Worm (Caenorhabditis elegans): ENCODE results near the gene mrp-4.
A peak's percentile ranks its signal among the peaks of the same experiment; 100 is the strongest.

Gene mrp-4

DNA sequence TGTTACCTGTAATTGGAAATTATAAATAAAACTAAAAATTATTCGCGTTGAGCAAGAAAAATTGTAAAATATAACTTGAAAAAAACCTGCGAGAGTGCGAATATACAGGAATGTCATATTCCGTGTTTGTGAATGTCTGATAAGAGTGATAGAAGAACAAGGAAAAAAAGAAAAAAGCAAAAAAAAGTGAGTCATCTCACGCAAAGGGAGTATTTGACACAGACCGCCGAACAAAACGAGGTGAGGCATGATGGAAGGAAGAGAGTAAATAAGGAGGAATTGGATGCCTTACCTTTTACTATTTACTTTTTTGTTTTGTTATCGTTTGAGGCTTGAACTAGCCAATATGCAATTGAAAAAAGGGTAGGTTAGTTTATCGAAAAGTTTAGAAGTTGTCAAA, 8.2 kb downstream of the mrp-4 start, which contains the start of gene F21G4.1:
TSS of gene F21G4.1 (minus strand) at position 6 of the 400 bp plus-strand sequence.
- no peak for TF ChIP-seq B0310.2 (tag; optimal IDR thresholded peaks at IDR 0.05)
- no peak for TF ChIP-seq tbx-37 (GFP tag; conservative IDR thresholded peaks at IDR 0.05)
- TF ChIP-seq flt-1 (GFP tag; IDR thresholded peaks at IDR 0.05), result no peak
- TF ChIP-seq pes-1 (GFP tag; IDR thresholded peaks at IDR 0.05), result no peak
- no peak for TF ChIP-seq hnd-1 (tag; optimal IDR thresholded peaks at IDR 0.05)

DNA sequence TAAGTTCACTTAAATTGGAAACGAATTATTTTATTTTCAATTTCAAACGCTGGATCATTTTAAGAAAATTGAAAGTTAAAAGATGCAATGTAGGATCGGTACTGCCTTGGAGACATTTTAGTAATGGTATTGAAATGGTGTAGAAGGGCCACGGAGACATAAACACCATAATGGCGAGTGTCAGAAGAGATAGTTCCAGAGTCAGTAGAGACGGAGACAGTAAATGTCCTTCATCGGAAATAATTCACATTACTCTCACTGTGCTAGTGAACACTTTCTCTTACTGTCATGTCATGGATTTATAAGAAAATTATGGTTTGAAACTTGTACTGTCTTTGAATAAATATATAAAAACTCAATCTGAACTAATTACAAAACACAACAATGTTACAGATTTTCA, 9.0 kb downstream of the mrp-4 start:
- TF ChIP-seq hmbx-1 (tag; optimal IDR thresholded peaks at IDR 0.05) (no peak), ceh-36 (tag; optimal IDR thresholded peaks at IDR 0.05) (no peak), hnd-1 (tag; optimal IDR thresholded peaks at IDR 0.05) (no peak), scrt-1 (GFP tag; IDR thresholded peaks at IDR 0.05) (no peak), flt-1 (GFP tag; IDR thresholded peaks at IDR 0.05) (no peak), tra-4 (tag; optimal IDR thresholded peaks at IDR 0.05) (no peak), ceh-13 (GFP tag; optimal IDR thresholded peaks at IDR 0.05) (no peak), B0310.2 (tag; optimal IDR thresholded peaks at IDR 0.05) (no peak), tbx-11 (GFP tag; IDR thresholded peaks at IDR 0.05) (no peak), ama-1 (optimal IDR thresholded peaks at IDR 0.05) (no peak), ets-7 (tag; optimal IDR thresholded peaks at IDR 0.05) (no peak), aly-1 (tag; optimal IDR thresholded peaks at IDR 0.05) (no peak), F13C5.2 (tag; optimal IDR thresholded peaks at IDR 0.05) (no peak), pes-1 (GFP tag; IDR thresholded peaks at IDR 0.05) (no peak), hmg-4 (GFP tag; optimal IDR thresholded peaks at IDR 0.05) (no peak), tbx-37 (GFP tag; conservative IDR thresholded peaks at IDR 0.05) (no peak), sea-1 (GFP tag; conservative IDR thresholded peaks at IDR 0.05) (no peak)

DNA sequence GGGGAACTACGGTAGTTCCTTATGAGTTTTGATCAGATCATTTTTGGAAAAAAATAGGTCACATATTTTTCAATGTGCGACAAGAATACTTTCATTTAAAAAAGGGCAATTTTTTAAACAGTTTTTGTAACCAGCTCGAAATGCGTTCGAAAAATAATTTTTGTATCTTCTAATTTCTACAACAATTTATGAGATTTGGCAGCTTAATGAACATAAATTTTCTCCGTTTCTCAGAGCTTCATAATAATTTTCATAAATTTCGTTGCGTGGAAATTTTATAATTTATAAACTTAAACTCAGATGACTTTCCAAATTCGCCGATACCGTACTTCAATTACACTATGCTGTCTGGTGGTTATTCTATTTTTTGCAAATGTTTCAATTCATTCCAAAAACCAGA, 10.8 kb downstream of the mrp-4 start, which contains the start of gene F21G4.3:
TSS of gene F21G4.3 (plus strand) at position 301 of the 400 bp plus-strand sequence.
- no peak for TF ChIP-seq pes-1 (GFP tag; IDR thresholded peaks at IDR 0.05)
- TF ChIP-seq hmbx-1 (tag; optimal IDR thresholded peaks at IDR 0.05), result no peak
- TF ChIP-seq hmg-4 (GFP tag; optimal IDR thresholded peaks at IDR 0.05), result no peak
- no peak for TF ChIP-seq F13C5.2 (tag; optimal IDR thresholded peaks at IDR 0.05)
- no peak for TF ChIP-seq tbx-11 (GFP tag; IDR thresholded peaks at IDR 0.05)
- TF ChIP-seq scrt-1 (GFP tag; IDR thresholded peaks at IDR 0.05), result no peak
- TF ChIP-seq tbx-37 (GFP tag; conservative IDR thresholded peaks at IDR 0.05), result no peak
- no peak for TF ChIP-seq B0310.2 (tag; optimal IDR thresholded peaks at IDR 0.05)
- no peak for TF ChIP-seq ama-1 (optimal IDR thresholded peaks at IDR 0.05)
- no peak for TF ChIP-seq aly-1 (tag; optimal IDR thresholded peaks at IDR 0.05)
- no peak for TF ChIP-seq hnd-1 (tag; optimal IDR thresholded peaks at IDR 0.05)
- no peak for TF ChIP-seq ets-7 (tag; optimal IDR thresholded peaks at IDR 0.05)
- no peak for TF ChIP-seq tra-4 (tag; optimal IDR thresholded peaks at IDR 0.05)
- no peak for TF ChIP-seq ceh-36 (tag; optimal IDR thresholded peaks at IDR 0.05)
- no peak for TF ChIP-seq ceh-13 (GFP tag; optimal IDR thresholded peaks at IDR 0.05)
- TF ChIP-seq flt-1 (GFP tag; IDR thresholded peaks at IDR 0.05), result no peak
- no peak for TF ChIP-seq sea-1 (GFP tag; conservative IDR thresholded peaks at IDR 0.05)

DNA sequence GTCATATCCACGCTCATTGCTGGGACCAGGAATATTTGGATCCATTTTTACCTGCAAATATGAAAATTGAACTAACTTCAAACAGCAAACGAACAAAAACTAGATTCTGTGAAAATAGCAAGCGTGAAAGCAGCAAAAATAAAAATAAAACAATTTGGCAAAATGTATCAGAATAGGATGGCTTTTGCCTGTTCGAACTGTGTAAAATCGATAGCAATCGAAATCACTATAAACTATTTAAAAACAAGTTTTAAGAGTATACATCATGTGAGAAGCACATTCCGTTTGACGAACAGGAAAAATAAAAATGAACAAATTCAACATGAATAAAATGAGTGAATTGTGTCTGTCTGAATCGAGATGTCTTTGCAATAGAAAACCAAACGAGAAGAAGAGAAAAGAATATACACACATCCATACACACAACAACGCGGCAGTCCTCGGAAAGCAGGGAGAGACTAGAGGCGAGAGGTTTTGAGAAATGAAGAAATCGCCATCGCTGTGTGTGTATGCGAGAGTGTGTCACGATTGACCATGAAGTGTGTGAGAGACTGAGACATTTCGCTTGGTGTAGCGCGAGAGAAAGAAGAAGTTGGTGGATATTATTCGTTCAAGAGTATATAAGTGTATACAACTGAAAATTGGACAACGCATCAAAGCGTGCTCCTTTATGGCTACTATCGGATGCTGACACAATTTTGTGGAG, 15.5 kb downstream of the mrp-4 start, which contains the start of gene phf-34:
TSS of gene phf-34 (minus strand) at position 51 of the 706 bp plus-strand sequence.
- no peak for TF ChIP-seq ceh-36 (tag; optimal IDR thresholded peaks at IDR 0.05)
- TF ChIP-seq aly-1 (tag; optimal IDR thresholded peaks at IDR 0.05), result peak; percentile 22

DNA sequence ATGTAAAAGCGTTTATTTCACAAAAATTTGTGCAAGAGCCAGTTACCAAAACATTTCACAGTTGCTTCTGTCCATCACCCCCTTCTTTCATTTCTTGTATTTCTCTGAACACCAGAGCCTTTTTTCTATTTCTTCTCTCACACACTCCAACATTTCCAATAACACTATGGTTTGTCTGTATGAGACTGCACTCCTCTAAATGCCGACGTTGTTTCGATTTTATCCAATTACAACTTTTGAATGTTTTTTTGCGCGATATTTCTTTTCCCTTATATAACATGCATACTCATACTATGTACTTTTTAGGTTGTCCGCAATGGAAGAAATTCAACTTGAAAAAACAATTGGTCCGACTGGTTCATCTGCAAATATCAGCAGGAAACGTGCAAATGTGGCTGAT, 21.8 kb downstream of the mrp-4 start, which contains the start of gene F21G4.5:
TSS of gene F21G4.5 (plus strand) at position 301 of the 400 bp plus-strand sequence.
- no peak for TF ChIP-seq F13C5.2 (tag; optimal IDR thresholded peaks at IDR 0.05)
- TF ChIP-seq hnd-1 (tag; optimal IDR thresholded peaks at IDR 0.05), result no peak
- no peak for TF ChIP-seq tra-4 (tag; optimal IDR thresholded peaks at IDR 0.05)
- no peak for TF ChIP-seq tbx-37 (GFP tag; conservative IDR thresholded peaks at IDR 0.05)
- no peak for TF ChIP-seq pes-1 (GFP tag; IDR thresholded peaks at IDR 0.05)

DNA sequence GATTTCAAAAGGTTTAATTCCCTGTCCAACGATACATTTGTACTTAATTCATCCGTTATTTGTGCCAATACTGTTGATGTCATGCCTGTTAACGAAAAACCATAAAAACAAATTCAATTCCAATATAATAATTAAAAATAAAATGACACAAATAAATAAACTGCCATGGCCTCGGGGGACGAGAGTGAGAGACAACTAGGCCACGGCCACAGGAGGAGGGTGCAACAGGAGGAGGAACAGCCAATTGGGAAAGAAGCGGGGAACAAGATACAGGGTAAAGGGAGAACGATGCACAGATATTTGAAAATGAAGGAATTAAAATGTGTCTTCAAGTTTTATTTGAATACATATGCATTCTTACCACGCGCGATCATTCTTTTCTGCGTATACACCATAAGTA, 33.3 kb downstream of the mrp-4 start, which contains the start of gene F21G4.6:
TSS of gene F21G4.6 (minus strand) at position 87 of the 400 bp plus-strand sequence.
- TF ChIP-seq sea-1 (GFP tag; conservative IDR thresholded peaks at IDR 0.05) (no peak), tbx-37 (GFP tag; conservative IDR thresholded peaks at IDR 0.05) (0 out of 2 replicates have a peak, but pooled peaks have one; percentile 33), hnd-1 (tag; optimal IDR thresholded peaks at IDR 0.05) (no peak)

DNA sequence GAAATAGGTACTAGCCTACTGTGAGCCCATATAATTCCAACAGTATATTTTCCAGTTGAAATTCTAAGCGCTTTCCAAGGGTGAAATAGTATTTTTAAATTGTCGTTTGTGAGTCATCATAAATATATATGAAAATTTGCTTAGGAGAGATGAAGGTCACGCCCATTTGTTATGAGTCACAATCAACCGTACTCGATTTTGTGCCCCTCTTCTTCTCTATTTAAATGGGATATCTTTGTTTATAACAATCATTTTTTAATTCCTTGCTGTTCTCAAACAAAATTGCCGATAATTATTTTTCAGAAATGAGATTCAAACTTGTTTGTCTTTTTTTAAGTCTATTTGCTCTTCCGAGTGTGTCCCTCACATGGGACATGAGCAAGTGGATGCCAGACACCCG, 34.9 kb downstream of the mrp-4 start, which contains the start of gene folr-1:
TSS of gene folr-1 (plus strand) at position 301 of the 400 bp plus-strand sequence.
- TF ChIP-seq scrt-1 (GFP tag; IDR thresholded peaks at IDR 0.05), result no peak
- TF ChIP-seq hmg-4 (GFP tag; optimal IDR thresholded peaks at IDR 0.05), result no peak
- no peak for TF ChIP-seq hnd-1 (tag; optimal IDR thresholded peaks at IDR 0.05)
- TF ChIP-seq tbx-11 (GFP tag; IDR thresholded peaks at IDR 0.05), result no peak
- no peak for TF ChIP-seq tra-4 (tag; optimal IDR thresholded peaks at IDR 0.05)
- no peak for TF ChIP-seq ets-7 (tag; optimal IDR thresholded peaks at IDR 0.05)
- TF ChIP-seq B0310.2 (tag; optimal IDR thresholded peaks at IDR 0.05), result no peak
- no peak for TF ChIP-seq sea-1 (GFP tag; conservative IDR thresholded peaks at IDR 0.05)
- no peak for TF ChIP-seq ceh-13 (GFP tag; optimal IDR thresholded peaks at IDR 0.05)
- TF ChIP-seq pes-1 (GFP tag; IDR thresholded peaks at IDR 0.05), result no peak
- TF ChIP-seq flt-1 (GFP tag; IDR thresholded peaks at IDR 0.05), result no peak
- TF ChIP-seq F13C5.2 (tag; optimal IDR thresholded peaks at IDR 0.05), result no peak
- TF ChIP-seq hmbx-1 (tag; optimal IDR thresholded peaks at IDR 0.05), result no peak
- TF ChIP-seq ama-1 (optimal IDR thresholded peaks at IDR 0.05), result no peak

DNA sequence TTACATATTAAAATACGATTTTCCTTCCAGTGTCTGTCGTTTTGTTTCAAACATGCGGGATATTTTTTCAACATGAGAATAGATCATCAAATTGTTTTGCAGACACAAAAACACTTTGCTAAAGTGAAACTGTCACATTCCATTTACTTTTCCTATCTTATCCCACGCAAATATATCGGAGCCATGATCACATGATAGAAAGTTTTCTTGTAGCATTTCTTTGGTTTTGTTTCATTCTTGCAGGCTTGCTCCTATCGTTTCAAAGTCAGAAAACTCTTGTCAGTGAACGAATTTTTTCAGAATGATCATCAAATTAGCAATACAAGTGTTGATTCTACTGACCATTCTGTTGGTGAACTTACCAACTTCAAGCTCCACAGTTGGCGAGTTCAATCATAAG, 37.2 kb downstream of the mrp-4 start, which contains the start of gene C17G1.2:
TSS of gene C17G1.2 (plus strand) at position 301 of the 400 bp plus-strand sequence.
- TF ChIP-seq ama-1 (optimal IDR thresholded peaks at IDR 0.05) (no peak), ets-7 (tag; optimal IDR thresholded peaks at IDR 0.05) (no peak)
